Fruit fly (Drosophila melanogaster) whole organism, embryonic: ENCODE results near the gene Usp16-45.
A peak's percentile ranks its signal among the peaks of the same experiment; 100 is the strongest.

Source experiments
- ATbp ChIP-seq: fragments of 200-800 bp; sonication (Bioruptor generic); optimal IDR thresholded peaks from 2 replicates; lab custom pipeline; 2017; ENCODE audit warnings: missing biosample characterization, mild to moderate bottlenecking, missing genetic modification characterization, missing genetic modification reagents
- Antp ChIP-seq: fragments of 200-800 bp; sonication (Bioruptor generic); optimal IDR thresholded peaks from 3 replicates; lab custom pipeline; 2016; ENCODE audit warnings: missing biosample characterization, missing genetic modification characterization
- Bgb ChIP-seq: fragments of 200-800 bp; sonication (Bioruptor generic); IDR thresholded peaks from 2 replicates; pipeline ENCODE4 v1.3.6; 2022; ENCODE audit warnings: missing biosample characterization, missing genetic modification characterization; ENCODE audit not compliant: partially characterized antibody
- CG12219 ChIP-seq: fragments of 200-800 bp; sonication (Bioruptor generic); optimal IDR thresholded peaks from 3 replicates; lab custom pipeline; 2018; ENCODE audit warnings: missing biosample characterization, mild to moderate bottlenecking, missing genetic modification characterization
- CG12744 ChIP-seq: fragments of 200-800 bp; sonication (Bioruptor generic); optimal IDR thresholded peaks from 2 replicates; lab custom pipeline; 2016; ENCODE audit warnings: missing biosample characterization, missing genetic modification characterization
- CG1529 ChIP-seq: fragments of 200-800 bp; sonication (Bioruptor generic); optimal IDR thresholded peaks from 3 replicates; lab custom pipeline; 2018; ENCODE audit warnings: missing biosample characterization, missing genetic modification characterization
- CG15514 ChIP-seq: fragments of 200-800 bp; sonication (Bioruptor generic); optimal IDR thresholded peaks from 3 replicates; lab custom pipeline; 2017; ENCODE audit warnings: missing biosample characterization, missing genetic modification characterization, mild to moderate bottlenecking, moderate library complexity, missing genetic modification reagents
- CG17361 ChIP-seq: fragments of 200-800 bp; sonication (Bioruptor generic); IDR thresholded peaks from 3 replicates; pipeline ENCODE4 v1.3.6; 2022; ENCODE audit warnings: missing biosample characterization, missing genetic modification characterization
- CG17612 ChIP-seq: fragments of 200-800 bp; sonication (Bioruptor generic); IDR thresholded peaks from 2 replicates; pipeline ENCODE4 v1.3.6; 2022; ENCODE audit warnings: missing biosample characterization, missing genetic modification characterization
- CG18011 ChIP-seq: fragments of 200-800 bp; sonication (Bioruptor generic); optimal IDR thresholded peaks from 2 replicates; lab custom pipeline; 2017; ENCODE audit warnings: missing biosample characterization, missing genetic modification characterization, mild to moderate bottlenecking, moderate library complexity, missing genotype
- CG2202 ChIP-seq: fragments of 200-800 bp; sonication (Bioruptor generic); optimal IDR thresholded peaks from 2 replicates; lab custom pipeline; 2018; ENCODE audit warnings: missing biosample characterization, mild to moderate bottlenecking, missing genetic modification characterization
- CG2712 ChIP-seq: fragments of 200-800 bp; optimal IDR thresholded peaks from 3 replicates; lab custom pipeline; 2019; ENCODE audit warnings: missing biosample characterization, mild to moderate bottlenecking, missing genetic modification characterization, moderate library complexity
- CG2875 ChIP-seq: fragments of 200-800 bp; sonication (Bioruptor generic); optimal IDR thresholded peaks from 2 replicates; lab custom pipeline; 2017; ENCODE audit warnings: missing biosample characterization, mild to moderate bottlenecking, missing genetic modification characterization, missing genetic modification reagents
- CG42726 ChIP-seq: fragments of 200-800 bp; sonication (Bioruptor generic); IDR thresholded peaks from 2 replicates; pipeline ENCODE4 v1.3.6; 2022; ENCODE audit warnings: missing biosample characterization, missing genetic modification characterization; ENCODE audit not compliant: partially characterized antibody
- CG4820 ChIP-seq: fragments of 200-800 bp; sonication (Bioruptor generic); optimal IDR thresholded peaks from 3 replicates; lab custom pipeline; 2016; ENCODE audit warnings: missing biosample characterization, missing genetic modification characterization
- CG7745 ChIP-seq: fragments of 200-800 bp; sonication (Bioruptor generic); optimal IDR thresholded peaks from 2 replicates; lab custom pipeline; 2018; ENCODE audit warnings: missing biosample characterization, mild to moderate bottlenecking, missing genetic modification characterization, moderate library complexity
- CG7839 ChIP-seq: fragments of 200-800 bp; sonication (Bioruptor generic); optimal IDR thresholded peaks from 3 replicates; lab custom pipeline; 2018; ENCODE audit warnings: missing biosample characterization, mild to moderate bottlenecking, missing genetic modification characterization, moderate library complexity
- CG9797 ChIP-seq: fragments of 200-800 bp; sonication (Bioruptor generic); optimal IDR thresholded peaks from 3 replicates; lab custom pipeline; 2018; ENCODE audit warnings: missing biosample characterization, mild to moderate bottlenecking, missing genetic modification characterization
- CG9817 ChIP-seq: fragments of 200-800 bp; sonication (Bioruptor generic); optimal IDR thresholded peaks from 2 replicates; lab custom pipeline; 2018; ENCODE audit warnings: missing biosample characterization, mild to moderate bottlenecking, missing genetic modification characterization, moderate library complexity
- CkIIα-i1 ChIP-seq: fragments of 200-800 bp; sonication (Bioruptor generic); IDR thresholded peaks from 2 replicates; pipeline ENCODE4 v1.3.6; 2022; ENCODE audit warnings: missing biosample characterization, missing genetic modification characterization
- Dll ChIP-seq: fragments of 200-800 bp; sonication (Bioruptor generic); IDR thresholded peaks from 4 replicates; pipeline ENCODE4 v1.3.6; 2022; ENCODE audit warnings: missing biosample characterization, missing genetic modification characterization; ENCODE audit not compliant: partially characterized antibody
- E2f1 ChIP-seq: fragments of 200-800 bp; sonication (Bioruptor generic); IDR thresholded peaks from 2 replicates; pipeline ENCODE4 v1.3.6; 2022; ENCODE audit warnings: missing biosample characterization, missing genetic modification characterization
- Fer1 ChIP-seq: fragments of 200-800 bp; sonication (Bioruptor generic); optimal IDR thresholded peaks from 2 replicates; lab custom pipeline; 2017; ENCODE audit warnings: missing biosample characterization, mild to moderate bottlenecking, missing genetic modification characterization
- Gsc ChIP-seq: fragments of 200-800 bp; sonication (Bioruptor generic); IDR thresholded peaks from 2 replicates; pipeline ENCODE4 v1.3.6; 2022; ENCODE audit warnings: missing biosample characterization, missing genetic modification characterization
- Lhr ChIP-seq: fragments of 200-800 bp; sonication (Bioruptor generic); optimal IDR thresholded peaks from 3 replicates; lab custom pipeline; 2017; ENCODE audit warnings: mild to moderate bottlenecking, missing biosample characterization, missing genetic modification reagents, missing genetic modification characterization
- Lim3 ChIP-seq: fragments of 200-800 bp; sonication (Bioruptor generic); IDR thresholded peaks from 2 replicates; pipeline ENCODE4 v1.3.6; 2022; ENCODE audit warnings: missing biosample characterization, missing genetic modification characterization
- MESR4 ChIP-seq: fragments of 200-800 bp; sonication (Bioruptor generic); optimal IDR thresholded peaks from 2 replicates; lab custom pipeline; 2018; ENCODE audit warnings: missing biosample characterization, mild to moderate bottlenecking, missing genetic modification characterization, moderate library complexity
- Myb ChIP-seq: fragments of 200-800 bp; sonication (Bioruptor generic); optimal IDR thresholded peaks from 2 replicates; lab custom pipeline; 2016; ENCODE audit warnings: missing biosample characterization, missing genetic modification characterization
- NC2β ChIP-seq: fragments of 200-800 bp; sonication (Bioruptor generic); optimal IDR thresholded peaks from 2 replicates; lab custom pipeline; 2016; ENCODE audit warnings: missing biosample characterization, missing genetic modification characterization
- Nf-YB ChIP-seq: fragments of 200-800 bp; sonication (Bioruptor generic); optimal IDR thresholded peaks from 3 replicates; lab custom pipeline; 2019; ENCODE audit warnings: missing biosample characterization, mild to moderate bottlenecking, missing genetic modification characterization, moderate library complexity
- Oli ChIP-seq: fragments of 200-800 bp; sonication (Bioruptor generic); optimal IDR thresholded peaks from 2 replicates; lab custom pipeline; 2018; ENCODE audit warnings: missing biosample characterization, mild to moderate bottlenecking, missing genetic modification characterization, moderate library complexity
- Pdp1 ChIP-seq, 2 experiments: fragments of 200-800 bp; sonication (Bioruptor generic); optimal IDR thresholded peaks; 3 replicates each; lab custom pipeline; 2016; ENCODE audit warnings: missing biosample characterization in 2 of 2, missing genetic modification characterization in 2 of 2, mild to moderate bottlenecking in 1 of 2, moderate library complexity in 1 of 2
- Trl ChIP-seq, 3 experiments: fragments of >200 bp in 2 of 3; fragments of 200-800 bp in 1 of 3; sonication (Bioruptor generic) in 1 of 3; optimal IDR thresholded peaks; 2 replicates in 1 of 3; 3 replicates in 2 of 3; lab custom pipeline; 2016 to 2017; ENCODE audit warnings: missing biosample characterization in 1 of 3, missing genetic modification characterization in 1 of 3
- YL-1 ChIP-seq: fragments of 200-800 bp; sonication (Bioruptor generic); optimal IDR thresholded peaks from 3 replicates; lab custom pipeline; 2017; ENCODE audit warnings: missing biosample characterization, mild to moderate bottlenecking, missing genetic modification characterization
- bcd ChIP-seq: fragments of 200-800 bp; sonication (Bioruptor generic); optimal IDR thresholded peaks from 2 replicates; lab custom pipeline; 2017; ENCODE audit warnings: missing biosample characterization, mild to moderate bottlenecking, missing genetic modification characterization
- cg ChIP-seq: fragments of 200-800 bp; sonication (Bioruptor generic); optimal IDR thresholded peaks from 3 replicates; lab custom pipeline; 2019; ENCODE audit warnings: missing biosample characterization, mild to moderate bottlenecking, missing genetic modification characterization, moderate library complexity
- crp ChIP-seq, 2 experiments: fragments of 200-800 bp; sonication (Bioruptor generic); optimal IDR thresholded peaks; 2 replicates in 1 of 2; 3 replicates in 1 of 2; lab custom pipeline; 2017; ENCODE audit warnings: missing biosample characterization in 2 of 2, missing genetic modification characterization in 2 of 2, mild to moderate bottlenecking in 1 of 2, moderate library complexity in 1 of 2
- dati ChIP-seq: fragments of 200-800 bp; sonication (Bioruptor generic); IDR thresholded peaks from 2 replicates; pipeline ENCODE4 v1.3.6; 2022; ENCODE audit warnings: missing biosample characterization, missing genetic modification characterization
- fu2 ChIP-seq: fragments of 200-800 bp; sonication (Bioruptor generic); optimal IDR thresholded peaks from 2 replicates; lab custom pipeline; 2016; ENCODE audit warnings: missing biosample characterization, missing genetic modification characterization
- gro ChIP-seq: fragments of 200-800 bp; sonication (Bioruptor generic); optimal IDR thresholded peaks from 2 replicates; lab custom pipeline; 2016; ENCODE audit warnings: missing biosample characterization, missing genetic modification characterization
- lmd ChIP-seq: fragments of 200-800 bp; sonication (Bioruptor generic); IDR thresholded peaks from 2 replicates; pipeline ENCODE4 v1.3.6; 2022; ENCODE audit warnings: missing biosample characterization, missing genetic modification characterization
- nerfin-1 ChIP-seq: fragments of 200-800 bp; sonication (Bioruptor generic); optimal IDR thresholded peaks from 3 replicates; lab custom pipeline; 2019; ENCODE audit warnings: missing biosample characterization, mild to moderate bottlenecking, missing genetic modification characterization, moderate library complexity
- pzg ChIP-seq: fragments of 200-800 bp; sonication (Bioruptor generic); optimal IDR thresholded peaks from 3 replicates; lab custom pipeline; 2018; ENCODE audit warnings: missing biosample characterization, mild to moderate bottlenecking, missing genetic modification characterization, moderate library complexity
- scrt ChIP-seq: fragments of 200-800 bp; sonication (Bioruptor generic); optimal IDR thresholded peaks from 2 replicates; lab custom pipeline; 2018; ENCODE audit warnings: missing biosample characterization, mild to moderate bottlenecking, missing genetic modification characterization, moderate library complexity
- slp2 ChIP-seq: fragments of 200-800 bp; sonication (Bioruptor generic); optimal IDR thresholded peaks from 2 replicates; lab custom pipeline; 2016; ENCODE audit warnings: missing biosample characterization, missing genetic modification characterization
- sr ChIP-seq: fragments of 200-800 bp; sonication (Bioruptor generic); IDR thresholded peaks from 3 replicates; pipeline ENCODE4 v1.3.6; 2022; ENCODE audit warnings: missing biosample characterization, missing genetic modification characterization
- unc-4 ChIP-seq: fragments of 200-800 bp; sonication (Bioruptor generic); IDR thresholded peaks from 2 replicates; pipeline ENCODE4 v1.3.6; 2022; ENCODE audit warnings: missing biosample characterization, missing genetic modification characterization; ENCODE audit not compliant: partially characterized antibody

Gene Usp16-45

dm6 chrX:5421407-5422250 is at the start of gene Usp16-45 (continued):
- TF ChIP-seq nerfin-1 (tag; lab: Kevin White, UChicago) (no peak), CG1529 (GFP tag; lab: Kevin White, UChicago) (no peak), YL-1 (peak; percentile 25), scrt (GFP tag; lab: Kevin White, UChicago) (peak; percentile 41), CG7745 (tag; lab: Kevin White, UChicago) (no peak), ATbp (GFP tag; lab: Kevin White, UChicago) (no peak), gro (no peak), bcd (GFP tag; lab: Kevin White, UChicago) (no peak), unc-4 (GFP tag; lab: Robert Waterston, UW) (peak; percentile 39; the same call in 1 of the 2 replicates), Fer1 (no peak), CG2712 (no peak), CG2875 (GFP tag; lab: Kevin White, UChicago) (no peak), CG42726 (GFP tag; lab: Robert Waterston, UW) (no peak), NC2β (GFP tag; lab: Kevin White, UChicago) (no peak), Lim3 (GFP tag; lab: Robert Waterston, UW) (no peak), Oli (no peak), CkIIα-i1 (GFP tag; lab: Robert Waterston, UW) (no peak), sr (GFP tag; lab: Robert Waterston, UW) (no peak), fu2 (GFP tag; lab: Kevin White, UChicago) (no peak), lmd (GFP tag; lab: Robert Waterston, UW) (no peak), CG7839 (tag; lab: Kevin White, UChicago) (no peak), CG2202 (no peak), Antp (GFP tag; lab: Kevin White, UChicago) (no peak), MESR4 (GFP tag; lab: Kevin White, UChicago) (peak; percentile 96), Gsc (GFP tag; lab: Robert Waterston, UW) (no peak), Lhr (GFP tag; lab: Kevin White, UChicago) (no peak), cg (peak; percentile 68), CG17361 (no peak), CG12744 (GFP tag; lab: Kevin White, UChicago) (no peak), CG9817 (no peak), dati (GFP tag; lab: Robert Waterston, UW) (no peak), CG18011 (no peak), CG4820 (GFP tag; lab: Kevin White, UChicago) (peak; percentile 92), slp2 (GFP tag; lab: Kevin White, UChicago) (no peak), Pdp1 (GFP tag; optimal IDR thresholded peaks at IDR 0.05; lab: Kevin White, UChicago) (peak in 1 of 2 experiments; percentile 2), crp (GFP tag; optimal IDR thresholded peaks at IDR 0.05; lab: Kevin White, UChicago) (no peak), E2f1 (GFP tag; lab: Robert Waterston, UW) (no peak), pzg (peak; percentile 34), CG12219 (GFP tag; lab: Kevin White, UChicago) (no peak), CG9797 (GFP tag; lab: Kevin White, UChicago) (peak; percentile 57), Dll (GFP tag; lab: Robert Waterston, UW) (0 out of 4 replicates have a peak, but pooled peaks have one; percentile 41), Bgb (GFP tag; lab: Robert Waterston, UW) (peak; percentile 25; the same call in 1 of the 2 replicates), Trl (optimal IDR thresholded peaks at IDR 0.05; lab: Kevin White, UChicago) (no peak), Trl (GFP tag; optimal IDR thresholded peaks at IDR 0.05; lab: Kevin White, UChicago) (no peak), Nf-YB (GFP tag; lab: Kevin White, UChicago) (peak; percentile 30), Myb (GFP tag; lab: Kevin White, UChicago) (peak; percentile 38), CG17612 (GFP tag; lab: Robert Waterston, UW) (no peak), CG15514 (GFP tag; lab: Kevin White, UChicago) (peak; percentile 34)
